Worm (Caenorhabditis elegans) whole organism, L2 larva: ENCODE data around the gene erh-1.

Source experiments
- C34F6.9 ChIP-seq: fragments of 150-350 bp; optimal IDR thresholded peaks from 2 replicates; lab custom pipeline; 2014; ENCODE audit warnings: missing biosample characterization, missing genetic modification characterization
- R02D3.7 ChIP-seq: fragments of 150-350 bp; optimal IDR thresholded peaks from 2 replicates; lab custom pipeline; 2014; ENCODE audit warnings: missing biosample characterization, missing genetic modification characterization
- Y55F3AM.14 ChIP-seq: fragments of 200-800 bp; sonication (Bioruptor generic); optimal IDR thresholded peaks from 2 replicates; lab custom pipeline; 2018; ENCODE audit warnings: mild to moderate bottlenecking, missing genetic modification characterization, missing compliant biosample characterization
- alr-1 ChIP-seq: fragments of 150-350 bp; optimal IDR thresholded peaks from 2 replicates; lab custom pipeline; 2014; ENCODE audit warnings: missing biosample characterization, missing genetic modification characterization
- aly-2 ChIP-seq: fragments of 150-350 bp; optimal IDR thresholded peaks from 2 replicates; lab custom pipeline; 2014; ENCODE audit warnings: missing biosample characterization, missing genetic modification characterization
- ama-1 ChIP-seq: fragments of 150-350 bp; optimal IDR thresholded peaks from 2 replicates; lab custom pipeline; 2018; ENCODE audit warnings: inconsistent platforms
- ceh-16 ChIP-seq: fragments of 150-350 bp; optimal IDR thresholded peaks from 2 replicates; lab custom pipeline; 2014; ENCODE audit warnings: missing biosample characterization, missing genetic modification characterization
- crh-2 ChIP-seq: sonication (generic microtip); optimal IDR thresholded peaks from 2 replicates; lab custom pipeline; 2017; ENCODE audit warnings: missing biosample characterization, missing genetic modification characterization
- egl-27 ChIP-seq: sonication (generic microtip); optimal IDR thresholded peaks from 3 replicates; lab custom pipeline; 2017; ENCODE audit warnings: missing biosample characterization, missing genetic modification reagents, missing genetic modification characterization
- elt-1 ChIP-seq: fragments of 150-350 bp; optimal IDR thresholded peaks from 2 replicates; lab custom pipeline; 2014; ENCODE audit warnings: missing biosample characterization, missing genetic modification characterization
- elt-3 ChIP-seq: sonication (generic microtip); optimal IDR thresholded peaks from 2 replicates; lab custom pipeline; 2017; ENCODE audit warnings: missing biosample characterization, missing genetic modification characterization
- fos-1 ChIP-seq: fragments of 150-350 bp; optimal IDR thresholded peaks from 2 replicates; lab custom pipeline; 2014; ENCODE audit warnings: missing biosample characterization, missing genetic modification characterization
- gmeb-1 ChIP-seq: fragments of 150-350 bp; optimal IDR thresholded peaks from 2 replicates; lab custom pipeline; 2014; ENCODE audit warnings: missing biosample characterization, missing genetic modification characterization
- lin-11 ChIP-seq: fragments of 150-350 bp; sonication (generic microtip); optimal IDR thresholded peaks from 2 replicates; lab custom pipeline; 2014; ENCODE audit warnings: missing biosample characterization, missing genetic modification characterization, inconsistent platforms, mixed read lengths
- lsy-2 ChIP-seq, 2 experiments: fragments of 150-350 bp in 1 of 2; sonication (generic microtip) in 1 of 2; optimal IDR thresholded peaks; 2 replicates each; lab custom pipeline; 2014 to 2017; ENCODE audit warnings: missing biosample characterization in 2 of 2, missing genetic modification characterization in 2 of 2
- mab-5 ChIP-seq: fragments of 150-350 bp; optimal IDR thresholded peaks from 2 replicates; lab custom pipeline; 2014; ENCODE audit warnings: missing biosample characterization, missing genetic modification characterization
- mbf-1 ChIP-seq: sonication (generic microtip); optimal IDR thresholded peaks from 2 replicates; lab custom pipeline; 2017; ENCODE audit warnings: missing biosample characterization, missing genetic modification characterization
- mdl-1 ChIP-seq, 2 experiments: fragments of 150-350 bp in 1 of 2; sonication (generic microtip) in 1 of 2; optimal IDR thresholded peaks; 2 replicates each; lab custom pipeline; 2017; ENCODE audit warnings: missing biosample characterization in 2 of 2, missing genetic modification characterization in 2 of 2
- nhr-10 ChIP-seq: sonication (generic microtip); optimal IDR thresholded peaks from 2 replicates; lab custom pipeline; 2017; ENCODE audit warnings: missing biosample characterization, missing genetic modification characterization
- nhr-11 ChIP-seq: fragments of 150-350 bp; optimal IDR thresholded peaks from 2 replicates; lab custom pipeline; 2014; ENCODE audit warnings: missing biosample characterization, missing genetic modification characterization
- nhr-129 ChIP-seq: fragments of 150-350 bp; optimal IDR thresholded peaks from 2 replicates; lab custom pipeline; 2014; ENCODE audit warnings: missing biosample characterization, missing genetic modification characterization
- nhr-23 ChIP-seq: fragments of 150-350 bp; optimal IDR thresholded peaks from 2 replicates; lab custom pipeline; 2014; ENCODE audit warnings: missing biosample characterization, missing genetic modification reagents, missing genetic modification characterization
- nhr-237 ChIP-seq: fragments of 150-350 bp; optimal IDR thresholded peaks from 2 replicates; lab custom pipeline; 2014; ENCODE audit warnings: missing biosample characterization, missing genetic modification characterization
- nhr-25 ChIP-seq: fragments of 150-350 bp; sonication (generic microtip); optimal IDR thresholded peaks from 3 replicates; lab custom pipeline; 2014; ENCODE audit warnings: missing biosample characterization, missing genetic modification characterization
- nhr-6 ChIP-seq: fragments of 150-350 bp; optimal IDR thresholded peaks from 2 replicates; lab custom pipeline; 2014; ENCODE audit warnings: missing biosample characterization, missing genetic modification characterization
- nhr-77 ChIP-seq: fragments of 150-350 bp; optimal IDR thresholded peaks from 2 replicates; lab custom pipeline; 2014; ENCODE audit warnings: missing biosample characterization, missing genetic modification characterization
- peb-1 ChIP-seq: fragments of 150-350 bp; optimal IDR thresholded peaks from 2 replicates; lab custom pipeline; 2014; ENCODE audit warnings: missing biosample characterization, missing genetic modification characterization
- sem-4 ChIP-seq: fragments of 150-350 bp; optimal IDR thresholded peaks from 2 replicates; lab custom pipeline; 2014; ENCODE audit warnings: missing biosample characterization, missing genetic modification reagents, missing genetic modification characterization
- skn-1 ChIP-seq: sonication (generic microtip); optimal IDR thresholded peaks from 2 replicates; lab custom pipeline; 2017; ENCODE audit warnings: missing biosample characterization, missing genetic modification characterization
- sma-3 ChIP-seq: sonication (generic microtip); optimal IDR thresholded peaks from 2 replicates; lab custom pipeline; 2016; ENCODE audit warnings: missing genetic modification reagents, missing genetic modification characterization, missing compliant biosample characterization
- sma-9 ChIP-seq, 2 experiments: fragments of 150-350 bp in 1 of 2; sonication (generic microtip) in 1 of 2; optimal IDR thresholded peaks; 2 replicates each; lab custom pipeline; 2014 to 2016; ENCODE audit warnings: missing genetic modification characterization in 2 of 2, mild to moderate bottlenecking in 1 of 2, missing biosample characterization in 1 of 2, missing compliant biosample characterization in 1 of 2, missing genetic modification reagents in 1 of 2, moderate library complexity in 1 of 2
- unc-39 ChIP-seq: fragments of 150-350 bp; optimal IDR thresholded peaks from 2 replicates; lab custom pipeline; 2014; ENCODE audit warnings: missing biosample characterization, missing genetic modification characterization
- unc-55 ChIP-seq: fragments of 150-350 bp; sonication (generic microtip); optimal IDR thresholded peaks from 3 replicates; lab custom pipeline; 2014; ENCODE audit warnings: missing biosample characterization, missing genetic modification reagents, missing genetic modification characterization
- unc-62 ChIP-seq: fragments of 150-350 bp; optimal IDR thresholded peaks from 2 replicates; lab custom pipeline; 2014; ENCODE audit warnings: missing biosample characterization, missing genetic modification reagents, missing genetic modification characterization
- zag-1 ChIP-seq: fragments of 150-350 bp; optimal IDR thresholded peaks from 2 replicates; lab custom pipeline; 2014; ENCODE audit warnings: missing biosample characterization, missing genetic modification characterization
- ztf-11 ChIP-seq: sonication (generic microtip); optimal IDR thresholded peaks from 2 replicates; lab custom pipeline; 2017; ENCODE audit warnings: missing biosample characterization, missing genetic modification characterization

erh-1 gene

ce11 chrV:10588694-10589093 lies 9.8 kb upstream of the erh-1 start, which contains the start of gene srg-32:
srg-32 (minus strand) TSS chrV:10588794.
- no peak for TF ChIP-seq skn-1 (tag; lab: Kevin White, UChicago)
- TF ChIP-seq aly-2 (tag; lab: Kevin White, UChicago) = no peak
- TF ChIP-seq crh-2 (tag; lab: Kevin White, UChicago) = no peak
- no peak for TF ChIP-seq gmeb-1 (tag; lab: Kevin White, UChicago)
- TF ChIP-seq mbf-1 (tag; lab: Kevin White, UChicago) = no peak
- TF ChIP-seq nhr-23 (tag; lab: Kevin White, UChicago) = no peak
- TF ChIP-seq unc-55 (GFP tag; lab: Kevin White, UChicago) = no peak
- TF ChIP-seq mdl-1 (tag; optimal IDR thresholded peaks at IDR 0.05; lab: Kevin White, UChicago) = no peak
- TF ChIP-seq egl-27 = no peak
- no peak for TF ChIP-seq sma-9 (GFP tag; optimal IDR thresholded peaks at IDR 0.05; lab: Kevin White, UChicago)
- no peak for TF ChIP-seq sma-9 (tag; optimal IDR thresholded peaks at IDR 0.05; lab: Kevin White, UChicago)
- TF ChIP-seq ama-1 (lab: Kevin White, UChicago) = no peak
- TF ChIP-seq sem-4 (tag; lab: Kevin White, UChicago) = no peak
- no peak for TF ChIP-seq nhr-6 (tag; lab: Kevin White, UChicago)
- no peak for TF ChIP-seq unc-62 (GFP tag; lab: Kevin White, UChicago)

- no peak for TF ChIP-seq zag-1
- TF ChIP-seq C34F6.9 (tag; lab: Kevin White, UChicago) = no peak
- TF ChIP-seq nhr-25 (tag; lab: Kevin White, UChicago) = no peak
- no peak for TF ChIP-seq mdl-1 (tag; optimal IDR thresholded peaks at IDR 0.05; lab: Kevin White, UChicago)
- peak; percentile 30 for TF ChIP-seq fos-1 (tag; lab: Kevin White, UChicago)
- TF ChIP-seq alr-1 (tag; lab: Kevin White, UChicago) = no peak
Observed at ce11 chrV:10581837-10582300, 2.9 kb upstream of the erh-1 start, which contains the start of gene T21C9.6. T21C9.6 (plus strand) TSS chrV:10581887.

- no peak for TF ChIP-seq sma-3 (GFP tag; lab: Kevin White, UChicago)
- TF ChIP-seq sem-4 (tag; lab: Kevin White, UChicago) = no peak
- no peak for TF ChIP-seq R02D3.7
- TF ChIP-seq ceh-16 = no peak
- peak; percentile 5 for TF ChIP-seq gmeb-1 (tag; lab: Kevin White, UChicago)
- TF ChIP-seq sma-9 (GFP tag; optimal IDR thresholded peaks at IDR 0.05; lab: Kevin White, UChicago) = peak; percentile 32
- no peak for TF ChIP-seq sma-9 (tag; optimal IDR thresholded peaks at IDR 0.05; lab: Kevin White, UChicago)
- no peak for TF ChIP-seq unc-39 (tag; lab: Kevin White, UChicago)
- no peak for TF ChIP-seq egl-27
- no peak for TF ChIP-seq nhr-77 (tag; lab: Kevin White, UChicago)
- TF ChIP-seq ztf-11 (tag; lab: Kevin White, UChicago) = no peak
- TF ChIP-seq elt-3 (tag; lab: Kevin White, UChicago) = no peak
- TF ChIP-seq peb-1 (tag; lab: Kevin White, UChicago) = no peak
- TF ChIP-seq crh-2 (tag; lab: Kevin White, UChicago) = peak; percentile 23
- TF ChIP-seq zag-1 = no peak
- peak; percentile 46 for TF ChIP-seq skn-1 (tag; lab: Kevin White, UChicago)
- TF ChIP-seq nhr-23 (tag; lab: Kevin White, UChicago) = no peak
- peak; percentile 83 for TF ChIP-seq fos-1 (tag; lab: Kevin White, UChicago)
- no peak for TF ChIP-seq nhr-10
- no peak for TF ChIP-seq ama-1 (lab: Kevin White, UChicago)
Observed at ce11 chrV:10580638-10581037, 1.7 kb upstream of the erh-1 start.

- TF ChIP-seq nhr-23 (tag; lab: Kevin White, UChicago) (no peak), fos-1 (tag; lab: Kevin White, UChicago) (no peak), alr-1 (tag; lab: Kevin White, UChicago) (no peak)
Observed at ce11 chrV:10578226-10578625, 715 bp downstream of the erh-1 start, which contains the start of gene mics-1. mics-1 (minus strand) TSS chrV:10578326.

- TF ChIP-seq mbf-1 (tag; lab: Kevin White, UChicago) (no peak), mab-5 (no peak), nhr-237 (tag; lab: Kevin White, UChicago) (no peak), lin-11 (tag; lab: Kevin White, UChicago) (no peak), unc-62 (GFP tag; lab: Kevin White, UChicago) (no peak), lsy-2 (tag; optimal IDR thresholded peaks at IDR 0.05; lab: Kevin White, UChicago) (no peak), nhr-11 (tag; lab: Kevin White, UChicago) (no peak), ceh-16 (no peak), nhr-129 (tag; lab: Kevin White, UChicago) (no peak), fos-1 (tag; lab: Kevin White, UChicago) (no peak), elt-1 (tag; lab: Kevin White, UChicago) (no peak), crh-2 (tag; lab: Kevin White, UChicago) (no peak), zag-1 (no peak), aly-2 (tag; lab: Kevin White, UChicago) (no peak), C34F6.9 (tag; lab: Kevin White, UChicago) (no peak), ama-1 (lab: Kevin White, UChicago) (no peak), Y55F3AM.14 (no peak)
- TF ChIP-seq, all 48 proteins: peak for 0
Observed at ce11 chrV:10576319-10576718, 2.6 kb downstream of the erh-1 start, which contains the start of gene vps-54. vps-54 (minus strand) TSS chrV:10576419.
